Fruit fly (Drosophila melanogaster): Measurements from ENCODE around the gene Tlk.
A peak's percentile ranks its signal among the peaks of the same experiment; 100 is the strongest.

DNA sequence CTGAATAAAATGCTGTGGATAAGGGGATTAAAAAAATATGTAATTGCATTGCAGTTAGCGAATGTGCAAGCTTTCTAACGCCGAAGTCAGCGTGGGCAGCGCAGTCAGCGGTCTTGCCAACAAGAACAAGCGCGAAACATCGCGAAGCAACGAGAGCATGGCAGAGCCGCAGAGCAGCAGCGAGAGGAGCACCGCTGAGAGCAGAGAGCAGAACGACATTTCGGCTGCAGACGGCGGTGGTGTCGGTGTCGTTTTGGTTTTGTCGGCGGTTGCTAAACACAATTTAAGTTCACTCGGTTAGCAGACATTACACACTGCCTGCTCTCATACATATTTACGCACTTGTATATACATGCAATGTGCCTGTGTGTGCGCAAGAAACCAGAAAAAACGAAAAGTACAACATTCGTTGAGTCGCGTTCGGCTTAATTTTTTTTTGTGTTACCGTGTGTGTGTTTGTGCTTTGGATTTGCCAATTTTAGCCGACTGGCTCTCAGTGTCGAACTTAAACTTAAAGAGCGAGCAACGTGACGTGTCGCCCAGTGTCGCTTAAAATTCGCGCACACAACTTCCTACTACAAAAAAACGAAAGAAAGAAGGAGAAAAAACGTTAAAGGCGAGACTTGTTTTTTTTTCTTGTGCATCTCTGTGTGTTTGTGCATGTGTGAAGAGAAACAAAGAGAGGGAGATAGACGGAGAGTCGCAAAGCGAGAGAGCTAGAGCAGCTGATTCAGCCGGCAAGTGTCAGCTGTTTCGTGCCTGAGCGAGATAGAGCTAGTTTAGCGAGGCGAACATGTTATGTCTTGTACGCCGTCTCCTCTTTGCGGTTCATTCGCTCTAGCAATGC, 56.2 kb downstream of the Tlk start:
- peak; percentile 80 for TF ChIP-seq EcR (GFP tag; optimal IDR thresholded peaks at IDR 0.05)
- peak; percentile 85 for TF ChIP-seq CG13204 (GFP tag; optimal IDR thresholded peaks at IDR 0.05)
- peak; percentile 90 for TF ChIP-seq Ets98B (GFP tag; IDR thresholded peaks at IDR 0.05)
- TF ChIP-seq CG17806 (tag; optimal IDR thresholded peaks at IDR 0.05), result peak; percentile 75
- TF ChIP-seq gl (tag; optimal IDR thresholded peaks at IDR 0.05), result peak; percentile 96
- peak; percentile 76 for TF ChIP-seq Snoo (tag; optimal IDR thresholded peaks at IDR 0.05)
- TF ChIP-seq CG8159 (tag; optimal IDR thresholded peaks at IDR 0.05), result peak; percentile 80
- TF ChIP-seq CG8301 (tag; optimal IDR thresholded peaks at IDR 0.05), result peak; percentile 80
- TF ChIP-seq CG32121 (GFP tag; IDR thresholded peaks at IDR 0.05), result peak; percentile 89
- peak; percentile 89 for TF ChIP-seq Pif1A (GFP tag; optimal IDR thresholded peaks at IDR 0.05)
- no peak for TF ChIP-seq CG10348 (GFP tag; IDR thresholded peaks at IDR 0.05)

Data from whole organism, pupa.